Fruit fly (Drosophila melanogaster): ENCODE results near the gene CG13308.

The CG13308 gene

dm6 chr3L:8839563-8840425 is 31.4 kb downstream of the CG13308 start (continued):
- TF ChIP-seq D19B (GFP tag; optimal IDR thresholded peaks at IDR 0.05) (peak; percentile 63), CG6791 (GFP tag; IDR thresholded peaks at IDR 0.05; ENCODE audit: partially characterized antibody) (no peak), schlank (tag; optimal IDR thresholded peaks at IDR 0.05) (no peak), CG10979 (tag; optimal IDR thresholded peaks at IDR 0.05) (peak; percentile 64), Hr3 (GFP tag; optimal IDR thresholded peaks at IDR 0.05) (no peak), row (GFP tag; IDR thresholded peaks at IDR 0.05) (peak; percentile 40; the same call in 2 of the 3 replicates), trh (GFP tag; optimal IDR thresholded peaks at IDR 0.05) (no peak), CG13287 (GFP tag; IDR thresholded peaks at IDR 0.05; ENCODE audit: partially characterized antibody) (no peak), CG13123 (GFP tag; optimal IDR thresholded peaks at IDR 0.05) (no peak), CG7928 (GFP tag; optimal IDR thresholded peaks at IDR 0.05) (no peak), wdn (GFP tag; IDR thresholded peaks at IDR 0.05) (no peak), luna (GFP tag; optimal IDR thresholded peaks at IDR 0.05) (no peak), Kr (GFP tag; optimal IDR thresholded peaks at IDR 0.05) (no peak), CG18011 (GFP tag; optimal IDR thresholded peaks at IDR 0.05) (no peak), Sry-δ (GFP tag; optimal IDR thresholded peaks at IDR 0.05) (no peak), CG14441 (GFP tag; IDR thresholded peaks at IDR 0.05) (no peak), seq (GFP tag; IDR thresholded peaks at IDR 0.05) (no peak), B-H1 (GFP tag; IDR thresholded peaks at IDR 0.05) (no peak), grn (GFP tag; optimal IDR thresholded peaks at IDR 0.05) (no peak), pros (GFP tag; optimal IDR thresholded peaks at IDR 0.05) (peak; percentile 45), CG15514 (GFP tag; optimal IDR thresholded peaks at IDR 0.05) (no peak), sens (GFP tag) (peak; percentile 89), Bdp1 (GFP tag; optimal IDR thresholded peaks at IDR 0.05) (no peak), dm (GFP tag; optimal IDR thresholded peaks at IDR 0.05) (no peak), CG6272 (GFP tag; IDR thresholded peaks at IDR 0.05) (no peak), CG2875 (GFP tag; optimal IDR thresholded peaks at IDR 0.05) (no peak), HHEX (GFP tag; optimal IDR thresholded peaks at IDR 0.05) (no peak), Camta (GFP tag; optimal IDR thresholded peaks at IDR 0.05) (no peak), CG2120 (GFP tag; optimal IDR thresholded peaks at IDR 0.05) (no peak)

dm6 chr3L:8841757-8842156 is 33.4 kb downstream of the CG13308 start:
- TF ChIP-seq HLH54F (GFP tag; optimal IDR thresholded peaks at IDR 0.05) (peak; percentile 55), CG17359 (tag; optimal IDR thresholded peaks at IDR 0.05) (peak; percentile 81), ato (GFP tag; IDR thresholded peaks at IDR 0.05; ENCODE audit: partially characterized antibody) (no peak), CG8924 (tag; optimal IDR thresholded peaks at IDR 0.05) (peak; percentile 80), mld (GFP tag; IDR thresholded peaks at IDR 0.05; ENCODE audit: partially characterized antibody) (no peak), CG16815 (GFP tag; optimal IDR thresholded peaks at IDR 0.05) (peak; percentile 50), Lim3 (GFP tag; IDR thresholded peaks at IDR 0.05) (no peak), CG6683 (GFP tag; optimal IDR thresholded peaks at IDR 0.05) (peak; percentile 49), CG1603 (tag; optimal IDR thresholded peaks at IDR 0.05) (peak; percentile 78), Jarid2 (GFP tag; optimal IDR thresholded peaks at IDR 0.05) (peak; percentile 7), Opbp (GFP tag; IDR thresholded peaks at IDR 0.05; ENCODE audit: partially characterized antibody) (no peak), HmgD (GFP tag; optimal IDR thresholded peaks at IDR 0.05) (no peak), Lpt (GFP tag; optimal IDR thresholded peaks at IDR 0.05) (no peak), dysf (GFP tag; IDR thresholded peaks at IDR 0.05) (peak; percentile 86), CoRest (tag; optimal IDR thresholded peaks at IDR 0.05) (peak; percentile 79), MESR4 (GFP tag; optimal IDR thresholded peaks at IDR 0.05) (no peak), CG12155 (GFP tag; optimal IDR thresholded peaks at IDR 0.05) (peak; percentile 52), sob (GFP tag; IDR thresholded peaks at IDR 0.05) (peak; percentile 79), CG14050 (GFP tag; IDR thresholded peaks at IDR 0.05) (peak; percentile 63), CG15011 (GFP tag; optimal IDR thresholded peaks at IDR 0.05) (peak; percentile 35), CG7963 (GFP tag; IDR thresholded peaks at IDR 0.05; ENCODE audit: partially characterized antibody) (no peak)
